Worm (Caenorhabditis elegans) whole organism, L4 larva: Measurements from ENCODE around the gene C14A4.6.
A peak's percentile ranks its signal among the peaks of the same experiment; 100 is the strongest.

Source experiments
- R02D3.7 ChIP-seq: fragments of 150-350 bp; sonication (generic microtip); optimal IDR thresholded peaks from 3 replicates; lab custom pipeline; 2014; ENCODE audit warnings: missing biosample characterization, missing genetic modification characterization
- T20F7.1 ChIP-seq: fragments of 200-800 bp; sonication (Bioruptor generic); optimal IDR thresholded peaks from 2 replicates; lab custom pipeline; 2018; ENCODE audit warnings: mild to moderate bottlenecking, missing genetic modification characterization, missing compliant biosample characterization
- T26A8.4 ChIP-seq: fragments of 200-800 bp; sonication (Bioruptor generic); IDR thresholded peaks from 2 replicates; pipeline ENCODE4 v1.3.6; 2022; ENCODE audit warnings: missing genetic modification characterization, missing compliant biosample characterization
- Y48G9A.11 ChIP-seq: fragments of 200-800 bp; sonication (Bioruptor generic); IDR thresholded peaks from 2 replicates; pipeline ENCODE4 v1.3.6; 2022; ENCODE audit warnings: missing genetic modification reagents, missing genetic modification characterization, missing compliant biosample characterization
- Y5F2A.4 ChIP-seq: fragments of 200-800 bp; sonication (Bioruptor generic); optimal IDR thresholded peaks from 2 replicates; lab custom pipeline; 2018; ENCODE audit warnings: mild to moderate bottlenecking, missing genetic modification characterization, missing compliant biosample characterization
- ZK337.2 ChIP-seq: fragments of 200-800 bp; sonication (Bioruptor generic); IDR thresholded peaks from 2 replicates; pipeline ENCODE4 v1.3.6; 2022; ENCODE audit warnings: missing genetic modification reagents, missing genetic modification characterization, missing compliant biosample characterization
- aly-2 ChIP-seq: sonication (generic microtip); optimal IDR thresholded peaks from 2 replicates; lab custom pipeline; 2018; ENCODE audit warnings: missing biosample characterization, missing genetic modification characterization
- arid-1 ChIP-seq: fragments of 200-800 bp; sonication (Bioruptor generic); conservative IDR thresholded peaks from 2 replicates; pipeline ENCODE4 v1.3.6; 2022; ENCODE audit warnings: missing genetic modification reagents, missing genetic modification characterization, missing compliant biosample characterization
- ceh-20 ChIP-seq: fragments of 200-800 bp; sonication (Bioruptor generic); IDR thresholded peaks from 2 replicates; pipeline ENCODE4 v1.3.6; 2022; ENCODE audit warnings: missing genetic modification reagents, missing genetic modification characterization, missing compliant biosample characterization
- ceh-28 ChIP-seq: fragments of 150-350 bp; optimal IDR thresholded peaks from 2 replicates; lab custom pipeline; 2014; ENCODE audit warnings: missing biosample characterization, missing genetic modification reagents, missing genetic modification characterization
- daf-12 ChIP-seq: fragments of 150-350 bp; optimal IDR thresholded peaks from 2 replicates; lab custom pipeline; 2014; ENCODE audit warnings: missing biosample characterization, missing genetic modification reagents, missing genetic modification characterization
- dpl-1 ChIP-seq: fragments of 150-350 bp; optimal IDR thresholded peaks from 2 replicates; lab custom pipeline; 2014; ENCODE audit warnings: missing biosample characterization, missing genetic modification reagents, missing genetic modification characterization
- duxl-1 ChIP-seq: sonication (generic microtip); optimal IDR thresholded peaks from 2 replicates; lab custom pipeline; 2016; ENCODE audit warnings: mild to moderate bottlenecking, missing genetic modification characterization, moderate library complexity, missing compliant biosample characterization; ENCODE audit not compliant: poor library complexity
- egl-43 ChIP-seq: fragments of 200-800 bp; sonication (Bioruptor generic); IDR thresholded peaks from 2 replicates; pipeline ENCODE4 v1.3.6; 2022; ENCODE audit warnings: missing genetic modification reagents, missing genetic modification characterization, missing compliant biosample characterization
- hif-1 ChIP-seq, 2 experiments: sonication (generic microtip); optimal IDR thresholded peaks; 2 replicates each; lab custom pipeline; 2016 to 2017; ENCODE audit warnings: missing compliant biosample characterization in 2 of 2, missing genetic modification characterization in 2 of 2, missing genetic modification reagents in 2 of 2, missing genotype in 2 of 2, mild to moderate bottlenecking in 1 of 2
- hlh-30 ChIP-seq: sonication (generic microtip); optimal IDR thresholded peaks from 2 replicates; lab custom pipeline; 2017; ENCODE audit warnings: antibody characterized with exemption, mild to moderate bottlenecking, missing genetic modification characterization, missing compliant biosample characterization; ENCODE audit not compliant: insufficient read depth
- hmg-1.1 ChIP-seq: fragments of 200-800 bp; sonication (Bioruptor generic); IDR thresholded peaks from 2 replicates; pipeline ENCODE4 v1.3.6; 2022; ENCODE audit warnings: missing genetic modification reagents, missing genetic modification characterization, missing compliant biosample characterization
- lin-1 ChIP-seq: fragments of 200-800 bp; sonication (Bioruptor generic); IDR thresholded peaks from 2 replicates; pipeline ENCODE4 v1.3.6; 2022; ENCODE audit warnings: missing genetic modification reagents, missing genetic modification characterization, missing compliant biosample characterization
- lin-29 ChIP-seq: fragments of 200-800 bp; sonication (Bioruptor generic); IDR thresholded peaks from 2 replicates; pipeline ENCODE4 v1.3.6; 2022; ENCODE audit warnings: missing genetic modification reagents, missing genetic modification characterization, missing compliant biosample characterization
- lin-38 ChIP-seq: fragments of 200-800 bp; sonication (Bioruptor generic); IDR thresholded peaks from 2 replicates; pipeline ENCODE4 v1.3.6; 2022; ENCODE audit warnings: missing genetic modification reagents, missing genetic modification characterization, missing compliant biosample characterization
- lin-39 ChIP-seq: fragments of 150-350 bp; optimal IDR thresholded peaks from 2 replicates; lab custom pipeline; 2014; ENCODE audit warnings: missing biosample characterization, missing genetic modification reagents, missing genetic modification characterization
- lsy-2 ChIP-seq, 2 experiments: fragments of 150-350 bp in 1 of 2; sonication (generic microtip) in 1 of 2; optimal IDR thresholded peaks; 2 replicates each; lab custom pipeline; 2014 to 2017; ENCODE audit warnings: missing biosample characterization in 2 of 2, missing genetic modification characterization in 2 of 2
- madf-9 ChIP-seq: fragments of 200-800 bp; sonication (Bioruptor generic); conservative IDR thresholded peaks from 2 replicates; pipeline ENCODE4 v1.3.6; 2022; ENCODE audit warnings: missing genetic modification reagents, missing genetic modification characterization, missing compliant biosample characterization
- mdt-29 ChIP-seq: fragments of 200-800 bp; sonication (Bioruptor generic); IDR thresholded peaks from 2 replicates; pipeline ENCODE4 v1.3.6; 2022; ENCODE audit warnings: missing genetic modification reagents, missing genetic modification characterization, missing compliant biosample characterization
- mxl-3 ChIP-seq: fragments of 200-800 bp; sonication (Bioruptor generic); optimal IDR thresholded peaks from 2 replicates; lab custom pipeline; 2018; ENCODE audit warnings: mild to moderate bottlenecking, missing genetic modification characterization, missing compliant biosample characterization
- nhr-10 ChIP-seq: fragments of 150-350 bp; optimal IDR thresholded peaks from 2 replicates; lab custom pipeline; 2014; ENCODE audit warnings: missing biosample characterization, missing genetic modification characterization
- nhr-102 ChIP-seq: sonication (generic microtip); optimal IDR thresholded peaks from 2 replicates; lab custom pipeline; 2016; ENCODE audit warnings: mild to moderate bottlenecking, missing genetic modification characterization, moderate library complexity, missing compliant biosample characterization
- nhr-111 ChIP-seq: fragments of 200-800 bp; sonication (Bioruptor generic); optimal IDR thresholded peaks from 2 replicates; lab custom pipeline; 2018; ENCODE audit warnings: mild to moderate bottlenecking, missing genetic modification characterization, missing compliant biosample characterization
- nhr-237 ChIP-seq: sonication (generic microtip); optimal IDR thresholded peaks from 2 replicates; lab custom pipeline; 2017; ENCODE audit warnings: missing biosample characterization, missing genetic modification characterization
- nhr-28 ChIP-seq: fragments of 150-350 bp; optimal IDR thresholded peaks from 2 replicates; lab custom pipeline; 2014; ENCODE audit warnings: missing biosample characterization, missing genetic modification characterization
- nhr-41 ChIP-seq: fragments of 200-800 bp; sonication (Bioruptor generic); IDR thresholded peaks from 2 replicates; pipeline ENCODE4 v1.3.6; 2022; ENCODE audit warnings: missing genetic modification reagents, missing genetic modification characterization, missing compliant biosample characterization
- nhr-48 ChIP-seq: sonication (generic microtip); optimal IDR thresholded peaks from 2 replicates; lab custom pipeline; 2016; ENCODE audit warnings: mild to moderate bottlenecking, missing genetic modification characterization, missing compliant biosample characterization
- php-3 ChIP-seq: fragments of 200-800 bp; sonication (Bioruptor generic); IDR thresholded peaks from 2 replicates; pipeline ENCODE4 v1.3.6; 2022; ENCODE audit warnings: missing genetic modification reagents, missing genetic modification characterization, missing compliant biosample characterization
- rbr-2 ChIP-seq: sonication (generic microtip); optimal IDR thresholded peaks from 2 replicates; lab custom pipeline; 2016; ENCODE audit warnings: missing genotype, missing genetic modification characterization, missing compliant biosample characterization
- sdz-12 ChIP-seq: fragments of 200-800 bp; sonication (Bioruptor generic); optimal IDR thresholded peaks from 2 replicates; lab custom pipeline; 2018; ENCODE audit warnings: mild to moderate bottlenecking, missing genetic modification characterization, missing compliant biosample characterization
- skn-1 ChIP-seq: fragments of 150-350 bp; optimal IDR thresholded peaks from 2 replicates; lab custom pipeline; 2014; ENCODE audit warnings: missing biosample characterization, missing genetic modification characterization
- tra-1 ChIP-seq: fragments of 200-800 bp; sonication (Bioruptor generic); IDR thresholded peaks from 2 replicates; pipeline ENCODE4 v1.3.6; 2022; ENCODE audit warnings: missing genetic modification reagents, missing genetic modification characterization, missing compliant biosample characterization
- zfp-3 ChIP-seq: fragments of 200-800 bp; sonication (Bioruptor generic); conservative IDR thresholded peaks from 2 replicates; pipeline ENCODE4 v1.3.6; 2022; ENCODE audit warnings: missing genetic modification reagents, missing genetic modification characterization, missing compliant biosample characterization
- zip-11 ChIP-seq: fragments of 200-800 bp; sonication (Bioruptor generic); IDR thresholded peaks from 2 replicates; pipeline ENCODE4 v1.3.6; 2022; ENCODE audit warnings: missing genetic modification characterization, missing compliant biosample characterization
- zip-2 ChIP-seq: fragments of 150-350 bp; optimal IDR thresholded peaks from 2 replicates; lab custom pipeline; 2014; ENCODE audit warnings: missing biosample characterization, missing genetic modification characterization
- ztf-7 ChIP-seq: fragments of 150-350 bp; optimal IDR thresholded peaks from 2 replicates; lab custom pipeline; 2014; ENCODE audit warnings: missing biosample characterization, missing genetic modification characterization

Gene C14A4.6

ce11 chrII:10587742-10588141, 6.8 kb downstream of the C14A4.6 start, which contains the start of gene crn-3:
Gene crn-3, plus strand, starts transcription at chrII:10588042.
- TF ChIP-seq zfp-3 = no peak
- no peak for TF ChIP-seq ztf-7

DNA sequence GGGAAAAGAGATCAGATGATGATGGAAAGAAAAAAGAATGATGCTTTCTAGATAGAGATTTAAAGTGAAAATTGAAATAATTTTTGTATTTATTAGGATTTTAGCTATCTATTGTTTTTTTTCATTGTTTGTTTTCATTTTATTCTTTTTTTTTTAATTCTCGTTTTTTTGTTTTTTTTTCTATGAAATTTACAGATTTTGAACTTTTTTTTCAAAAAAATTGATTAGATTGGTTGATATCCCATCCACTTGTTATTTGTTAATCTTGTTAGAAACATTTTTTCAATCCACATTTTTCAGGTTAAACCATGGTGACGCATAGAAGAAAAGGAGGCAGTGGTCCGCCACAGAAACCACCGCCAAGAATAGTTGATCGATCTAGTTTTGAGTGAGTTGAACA, 10.5 kb downstream of the C14A4.6 start, which contains the start of gene algn-9:
algn-9 (plus strand) TSS at position 301 of the 400 bp plus-strand sequence.
- no peak for TF ChIP-seq hif-1 (tag; optimal IDR thresholded peaks at IDR 0.05; lab: Kevin White, UChicago)
- TF ChIP-seq ceh-20 (GFP tag; lab: Robert Waterston, UW) = no peak
- no peak for TF ChIP-seq sdz-12
- TF ChIP-seq nhr-28 = no peak
- TF ChIP-seq lin-1 = no peak
- no peak for TF ChIP-seq hmg-1.1
- TF ChIP-seq skn-1 = no peak
- TF ChIP-seq nhr-102 (tag; lab: Kevin White, UChicago) = no peak
- TF ChIP-seq zip-11 (GFP tag; lab: Robert Waterston, UW) = no peak

ce11 chrII:10582318-10582717, 12.3 kb downstream of the C14A4.6 start, which contains the start of gene mrps-22:
Gene mrps-22, plus strand, starts transcription at chrII:10582618.
- TF ChIP-seq nhr-10 = no peak
- TF ChIP-seq dpl-1 (GFP tag; lab: Kevin White, UChicago) = no peak
- no peak for TF ChIP-seq lin-29 (GFP tag; lab: Robert Waterston, UW)
- TF ChIP-seq lin-39 = no peak
- TF ChIP-seq mdt-29 (GFP tag; lab: Robert Waterston, UW) = no peak
- no peak for TF ChIP-seq nhr-48 (tag; lab: Kevin White, UChicago)
- no peak for TF ChIP-seq daf-12 (tag; lab: Kevin White, UChicago)
- TF ChIP-seq nhr-111 (GFP tag; lab: Kevin White, UChicago) = no peak
- no peak for TF ChIP-seq arid-1 (GFP tag; lab: Robert Waterston, UW)

- TF ChIP-seq nhr-10 (no peak), egl-43 (GFP tag; lab: Robert Waterston, UW) (0 out of 2 replicates have a peak, but pooled peaks have one; percentile 4)
Measured at ce11 chrII:10580833-10581232, 13.7 kb downstream of the C14A4.6 start, which contains the start of gene dap-3. Gene dap-3, plus strand, starts transcription at chrII:10581133.

DNA sequence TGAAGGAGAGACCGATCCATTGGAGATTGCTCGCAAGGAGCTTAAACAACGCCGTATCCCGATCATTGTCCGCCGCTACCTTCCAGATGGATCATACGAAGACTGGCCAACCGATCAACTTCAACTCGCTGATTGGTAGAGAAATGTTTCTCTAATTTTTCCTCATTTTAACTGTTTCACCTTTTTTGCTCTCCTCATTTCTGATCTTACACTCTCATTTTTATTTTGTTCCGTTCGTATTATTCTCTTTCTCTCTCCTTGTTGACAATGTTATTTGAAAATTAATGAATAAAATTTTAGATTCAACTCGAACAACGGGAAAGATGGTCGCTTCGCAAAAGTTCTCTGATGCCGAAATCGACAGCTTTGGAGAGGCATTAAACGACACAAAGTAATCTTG, 14.9 kb downstream of the C14A4.6 start, which contains the start of gene dohh-1:
dohh-1 (plus strand) TSS at position 301 of the 400 bp plus-strand sequence.
- no peak for TF ChIP-seq lin-38 (GFP tag; lab: Robert Waterston, UW)
- no peak for TF ChIP-seq T20F7.1 (GFP tag; lab: Kevin White, UChicago)
- no peak for TF ChIP-seq duxl-1 (tag; lab: Kevin White, UChicago)
- no peak for TF ChIP-seq R02D3.7 (tag; lab: Kevin White, UChicago)
- TF ChIP-seq rbr-2 (tag; lab: Kevin White, UChicago) = no peak

ce11 chrII:10578843-10579430, 15.6 kb downstream of the C14A4.6 start, which contains the start of gene rpb-6:
Gene rpb-6, plus strand, starts transcription at chrII:10579380.
- TF ChIP-seq ZK337.2 (GFP tag; lab: Robert Waterston, UW) = no peak
- TF ChIP-seq mdt-29 (GFP tag; lab: Robert Waterston, UW) = no peak
- TF ChIP-seq lsy-2 (tag; optimal IDR thresholded peaks at IDR 0.05; lab: Kevin White, UChicago) = peak in 1 of 2 experiments; percentile 76
- no peak for TF ChIP-seq zip-2 (tag; lab: Kevin White, UChicago)
- no peak for TF ChIP-seq Y5F2A.4 (GFP tag; lab: Kevin White, UChicago)
- TF ChIP-seq madf-9 = no peak
- no peak for TF ChIP-seq aly-2 (tag; lab: Kevin White, UChicago)
- TF ChIP-seq hmg-1.1 = no peak
- TF ChIP-seq ceh-20 (GFP tag; lab: Robert Waterston, UW) = no peak
- TF ChIP-seq T26A8.4 (GFP tag; lab: Robert Waterston, UW) = no peak
- TF ChIP-seq ztf-7 = no peak
- TF ChIP-seq mxl-3 = no peak
- no peak for TF ChIP-seq tra-1 (GFP tag; lab: Robert Waterston, UW)
- no peak for TF ChIP-seq ceh-28 (tag; lab: Kevin White, UChicago)
- TF ChIP-seq lin-29 (GFP tag; lab: Robert Waterston, UW) = no peak
- TF ChIP-seq nhr-237 (tag; lab: Kevin White, UChicago) = no peak
- TF ChIP-seq php-3 (GFP tag; lab: Robert Waterston, UW) = no peak
- no peak for TF ChIP-seq hlh-30
- TF ChIP-seq nhr-41 (GFP tag; lab: Robert Waterston, UW) = no peak
- peak; percentile 95 for TF ChIP-seq Y48G9A.11 (GFP tag; lab: Robert Waterston, UW)
